Worm (Caenorhabditis elegans) whole organism, L4 larva: ENCODE results near the gene nlp-76.

Experiments used
- D1046.2 ChIP-seq: fragments of 200-800 bp; sonication (Bioruptor generic); IDR thresholded peaks from 2 replicates; pipeline ENCODE4 v1.3.6; 2022; ENCODE audit warnings: missing genetic modification characterization, missing compliant biosample characterization
- F10B5.3 ChIP-seq: sonication (generic microtip); optimal IDR thresholded peaks from 2 replicates; lab custom pipeline; 2016; ENCODE audit warnings: mild to moderate bottlenecking, missing genetic modification characterization, missing compliant biosample characterization
- F49E8.2 ChIP-seq: sonication (generic microtip); optimal IDR thresholded peaks from 2 replicates; lab custom pipeline; 2016; ENCODE audit warnings: missing compliant biosample characterization, mild to moderate bottlenecking, missing genetic modification characterization, borderline replicate concordance
- T20F7.1 ChIP-seq: fragments of 200-800 bp; sonication (Bioruptor generic); optimal IDR thresholded peaks from 2 replicates; lab custom pipeline; 2018; ENCODE audit warnings: mild to moderate bottlenecking, missing genetic modification characterization, missing compliant biosample characterization
- Y48G9A.11 ChIP-seq: fragments of 200-800 bp; sonication (Bioruptor generic); IDR thresholded peaks from 2 replicates; pipeline ENCODE4 v1.3.6; 2022; ENCODE audit warnings: missing genetic modification reagents, missing genetic modification characterization, missing compliant biosample characterization
- Y5F2A.4 ChIP-seq: fragments of 200-800 bp; sonication (Bioruptor generic); optimal IDR thresholded peaks from 2 replicates; lab custom pipeline; 2018; ENCODE audit warnings: mild to moderate bottlenecking, missing genetic modification characterization, missing compliant biosample characterization
- ceh-20 ChIP-seq: fragments of 200-800 bp; sonication (Bioruptor generic); IDR thresholded peaks from 2 replicates; pipeline ENCODE4 v1.3.6; 2022; ENCODE audit warnings: missing genetic modification reagents, missing genetic modification characterization, missing compliant biosample characterization
- ceh-28 ChIP-seq: fragments of 150-350 bp; optimal IDR thresholded peaks from 2 replicates; lab custom pipeline; 2014; ENCODE audit warnings: missing biosample characterization, missing genetic modification reagents, missing genetic modification characterization
- ceh-82 ChIP-seq: sonication (generic microtip); optimal IDR thresholded peaks from 2 replicates; lab custom pipeline; 2017; ENCODE audit warnings: missing biosample characterization, missing genetic modification characterization
- ctbp-1 ChIP-seq: fragments of 200-800 bp; sonication (Bioruptor generic); IDR thresholded peaks from 2 replicates; pipeline ENCODE4 v1.3.6; 2022; ENCODE audit warnings: missing genetic modification reagents, missing genetic modification characterization, missing compliant biosample characterization
- daf-12 ChIP-seq: fragments of 150-350 bp; optimal IDR thresholded peaks from 2 replicates; lab custom pipeline; 2014; ENCODE audit warnings: missing biosample characterization, missing genetic modification reagents, missing genetic modification characterization
- daf-16 ChIP-seq, 3 experiments: sonication (generic microtip); optimal IDR thresholded peaks; 2 replicates each; lab custom pipeline; 2016 to 2017; ENCODE audit warnings: missing genetic modification characterization in 3 of 3, missing genetic modification reagents in 3 of 3, mild to moderate bottlenecking in 2 of 3, missing compliant biosample characterization in 2 of 3, missing biosample characterization in 1 of 3, moderate library complexity in 1 of 3
- daf-8 ChIP-seq: fragments of 200-800 bp; sonication (Bioruptor generic); IDR thresholded peaks from 2 replicates; pipeline ENCODE4 v1.3.6; 2022; ENCODE audit warnings: missing genetic modification characterization, missing compliant biosample characterization
- dmd-6 ChIP-seq: fragments of 200-800 bp; sonication (Bioruptor generic); IDR thresholded peaks from 2 replicates; pipeline ENCODE4 v1.3.6; 2022; ENCODE audit warnings: missing genetic modification reagents, missing genetic modification characterization, missing compliant biosample characterization
- dmd-9 ChIP-seq: fragments of 200-800 bp; sonication (Bioruptor generic); IDR thresholded peaks from 2 replicates; pipeline ENCODE4 v1.3.6; 2022; ENCODE audit warnings: missing genetic modification reagents, missing genetic modification characterization, missing compliant biosample characterization
- dpl-1 ChIP-seq: fragments of 150-350 bp; optimal IDR thresholded peaks from 2 replicates; lab custom pipeline; 2014; ENCODE audit warnings: missing biosample characterization, missing genetic modification reagents, missing genetic modification characterization
- duxl-1 ChIP-seq: sonication (generic microtip); optimal IDR thresholded peaks from 2 replicates; lab custom pipeline; 2016; ENCODE audit warnings: mild to moderate bottlenecking, missing genetic modification characterization, moderate library complexity, missing compliant biosample characterization; ENCODE audit not compliant: poor library complexity
- egl-43 ChIP-seq: fragments of 200-800 bp; sonication (Bioruptor generic); IDR thresholded peaks from 2 replicates; pipeline ENCODE4 v1.3.6; 2022; ENCODE audit warnings: missing genetic modification reagents, missing genetic modification characterization, missing compliant biosample characterization
- hif-1 ChIP-seq, 2 experiments: sonication (generic microtip); optimal IDR thresholded peaks; 2 replicates each; lab custom pipeline; 2016 to 2017; ENCODE audit warnings: missing compliant biosample characterization in 2 of 2, missing genetic modification characterization in 2 of 2, missing genetic modification reagents in 2 of 2, missing genotype in 2 of 2, mild to moderate bottlenecking in 1 of 2
- hlh-11 ChIP-seq: fragments of 200-800 bp; sonication (Bioruptor generic); optimal IDR thresholded peaks from 2 replicates; lab custom pipeline; 2018; ENCODE audit warnings: mild to moderate bottlenecking, missing genetic modification characterization, missing compliant biosample characterization
- hlh-30 ChIP-seq: sonication (generic microtip); optimal IDR thresholded peaks from 2 replicates; lab custom pipeline; 2017; ENCODE audit warnings: antibody characterized with exemption, mild to moderate bottlenecking, missing genetic modification characterization, missing compliant biosample characterization; ENCODE audit not compliant: insufficient read depth
- jun-1 ChIP-seq: fragments of 150-350 bp; optimal IDR thresholded peaks from 2 replicates; lab custom pipeline; 2014; ENCODE audit warnings: missing biosample characterization, missing genetic modification reagents, missing genetic modification characterization
- lin-15B ChIP-seq: fragments of 150-350 bp; sonication (generic microtip); optimal IDR thresholded peaks from 3 replicates; lab custom pipeline; 2014; ENCODE audit warnings: missing biosample characterization, missing genetic modification characterization
- lin-38 ChIP-seq: fragments of 200-800 bp; sonication (Bioruptor generic); IDR thresholded peaks from 2 replicates; pipeline ENCODE4 v1.3.6; 2022; ENCODE audit warnings: missing genetic modification reagents, missing genetic modification characterization, missing compliant biosample characterization
- lir-3 ChIP-seq: sonication (generic microtip); optimal IDR thresholded peaks from 2 replicates; lab custom pipeline; 2016; ENCODE audit warnings: mild to moderate bottlenecking, missing genetic modification characterization, missing compliant biosample characterization
- lsy-2 ChIP-seq, 2 experiments: fragments of 150-350 bp in 1 of 2; sonication (generic microtip) in 1 of 2; optimal IDR thresholded peaks; 2 replicates each; lab custom pipeline; 2014 to 2017; ENCODE audit warnings: missing biosample characterization in 2 of 2, missing genetic modification characterization in 2 of 2
- madf-5 ChIP-seq, 2 experiments: fragments of 200-800 bp; sonication (Bioruptor generic); IDR thresholded peaks; 2 replicates each; pipeline ENCODE4 v1.3.6; 2022; ENCODE audit warnings: missing compliant biosample characterization in 2 of 2, missing genetic modification characterization in 2 of 2
- mdl-1 ChIP-seq, 2 experiments: fragments of 150-350 bp in 1 of 2; sonication (generic microtip) in 1 of 2; optimal IDR thresholded peaks; 2 replicates each; lab custom pipeline; 2014 to 2017; ENCODE audit warnings: missing biosample characterization in 2 of 2, missing genetic modification characterization in 2 of 2
- mxl-3 ChIP-seq: fragments of 200-800 bp; sonication (Bioruptor generic); optimal IDR thresholded peaks from 2 replicates; lab custom pipeline; 2018; ENCODE audit warnings: mild to moderate bottlenecking, missing genetic modification characterization, missing compliant biosample characterization
- nhr-102 ChIP-seq: sonication (generic microtip); optimal IDR thresholded peaks from 2 replicates; lab custom pipeline; 2016; ENCODE audit warnings: mild to moderate bottlenecking, missing genetic modification characterization, moderate library complexity, missing compliant biosample characterization
- nhr-111 ChIP-seq: fragments of 200-800 bp; sonication (Bioruptor generic); optimal IDR thresholded peaks from 2 replicates; lab custom pipeline; 2018; ENCODE audit warnings: mild to moderate bottlenecking, missing genetic modification characterization, missing compliant biosample characterization
- nhr-25 ChIP-seq: sonication (generic microtip); optimal IDR thresholded peaks from 2 replicates; lab custom pipeline; 2017; ENCODE audit warnings: missing genetic modification characterization, mild to moderate bottlenecking, missing compliant biosample characterization, antibody characterized with exemption, moderate library complexity, borderline replicate concordance; ENCODE audit not compliant: insufficient read depth
- nhr-28 ChIP-seq: fragments of 150-350 bp; optimal IDR thresholded peaks from 2 replicates; lab custom pipeline; 2014; ENCODE audit warnings: missing biosample characterization, missing genetic modification characterization
- nhr-42 ChIP-seq: fragments of 200-800 bp; sonication (Bioruptor generic); IDR thresholded peaks from 2 replicates; pipeline ENCODE4 v1.3.6; 2022; ENCODE audit warnings: missing genetic modification characterization, missing compliant biosample characterization
- nhr-48 ChIP-seq: sonication (generic microtip); optimal IDR thresholded peaks from 2 replicates; lab custom pipeline; 2016; ENCODE audit warnings: mild to moderate bottlenecking, missing genetic modification characterization, missing compliant biosample characterization
- nhr-77 ChIP-seq: fragments of 150-350 bp; optimal IDR thresholded peaks from 2 replicates; lab custom pipeline; 2014; ENCODE audit warnings: missing biosample characterization, missing genetic modification characterization
- pha-4 ChIP-seq, 2 experiments: fragments of 150-350 bp in 1 of 2; fragments of 200-800 bp in 1 of 2; sonication (Bioruptor generic) in 1 of 2; IDR thresholded peaks in 1 of 2; optimal IDR thresholded peaks in 1 of 2; 2 replicates each; pipeline versions ENCODE4 v1.3.6 to Lab custom; 2014 to 2022; ENCODE audit warnings: missing genetic modification characterization in 2 of 2, missing genetic modification reagents in 2 of 2, missing biosample characterization in 1 of 2, missing compliant biosample characterization in 1 of 2
- pqm-1 ChIP-seq: sonication (generic microtip); optimal IDR thresholded peaks from 2 replicates; lab custom pipeline; 2017; ENCODE audit warnings: missing biosample characterization, missing genetic modification characterization
- saeg-2 ChIP-seq: fragments of 200-800 bp; sonication (Bioruptor generic); IDR thresholded peaks from 2 replicates; pipeline ENCODE4 v1.3.6; 2022; ENCODE audit warnings: missing genetic modification reagents, missing genetic modification characterization, missing compliant biosample characterization
- sdz-12 ChIP-seq: fragments of 200-800 bp; sonication (Bioruptor generic); optimal IDR thresholded peaks from 2 replicates; lab custom pipeline; 2018; ENCODE audit warnings: mild to moderate bottlenecking, missing genetic modification characterization, missing compliant biosample characterization
- set-16 ChIP-seq: fragments of 200-800 bp; sonication (Bioruptor generic); IDR thresholded peaks from 2 replicates; pipeline ENCODE4 v1.3.6; 2022; ENCODE audit warnings: missing genetic modification reagents, missing genetic modification characterization, missing compliant biosample characterization
- skn-1 ChIP-seq: fragments of 150-350 bp; optimal IDR thresholded peaks from 2 replicates; lab custom pipeline; 2014; ENCODE audit warnings: missing biosample characterization, missing genetic modification characterization
- snpc-1.2 ChIP-seq: fragments of 200-800 bp; sonication (Bioruptor generic); IDR thresholded peaks from 2 replicates; pipeline ENCODE4 v1.3.6; 2022; ENCODE audit warnings: missing genetic modification reagents, missing genetic modification characterization, missing compliant biosample characterization
- spr-1 ChIP-seq: sonication (generic microtip); optimal IDR thresholded peaks from 2 replicates; lab custom pipeline; 2016; ENCODE audit warnings: mild to moderate bottlenecking, missing genetic modification characterization, missing compliant biosample characterization
- tag-97 ChIP-seq: fragments of 200-800 bp; sonication (Bioruptor generic); IDR thresholded peaks from 2 replicates; pipeline ENCODE4 v1.3.6; 2022; ENCODE audit warnings: missing genetic modification characterization, missing compliant biosample characterization
- unc-39 ChIP-seq: sonication (generic microtip); optimal IDR thresholded peaks from 2 replicates; lab custom pipeline; 2017; ENCODE audit warnings: missing biosample characterization, missing genetic modification characterization
- zag-1 ChIP-seq: fragments of 150-350 bp; optimal IDR thresholded peaks from 2 replicates; lab custom pipeline; 2014; ENCODE audit warnings: missing biosample characterization, missing genetic modification characterization
- zfp-2 ChIP-seq: sonication (generic microtip); optimal IDR thresholded peaks from 2 replicates; lab custom pipeline; 2016; ENCODE audit warnings: mild to moderate bottlenecking, missing genetic modification characterization, missing compliant biosample characterization
- zip-11 ChIP-seq: fragments of 200-800 bp; sonication (Bioruptor generic); IDR thresholded peaks from 2 replicates; pipeline ENCODE4 v1.3.6; 2022; ENCODE audit warnings: missing genetic modification characterization, missing compliant biosample characterization
- ztf-11 ChIP-seq: fragments of 150-350 bp; optimal IDR thresholded peaks from 2 replicates; lab custom pipeline; 2014; ENCODE audit warnings: missing biosample characterization, missing genetic modification characterization

Gene nlp-76

ce11 chrX:12663537-12663936, at the start of gene nlp-76:
nlp-76 (minus strand) TSS chrX:12663903.
- TF ChIP-seq nhr-25 (tag; lab: Kevin White, UChicago) (no peak), zip-11 (GFP tag; lab: Robert Waterston, UW) (no peak), ceh-82 (no peak), hlh-30 (tag; lab: Kevin White, UChicago) (peak; percentile 56), nhr-102 (tag; lab: Kevin White, UChicago) (no peak), lin-38 (GFP tag; lab: Robert Waterston, UW) (0 out of 2 replicates have a peak, but pooled peaks have one; percentile 6), snpc-1.2 (GFP tag; lab: Robert Waterston, UW) (no peak), egl-43 (GFP tag; lab: Robert Waterston, UW) (0 out of 2 replicates have a peak, but pooled peaks have one; percentile 52), jun-1 (tag; lab: Kevin White, UChicago) (no peak), Y48G9A.11 (GFP tag; lab: Robert Waterston, UW) (no peak), Y5F2A.4 (no peak), set-16 (GFP tag; lab: Robert Waterston, UW) (no peak), nhr-28 (tag; lab: Kevin White, UChicago) (no peak), mdl-1 (tag; optimal IDR thresholded peaks at IDR 0.05; lab: Kevin White, UChicago) (no peak), pha-4 (GFP tag; IDR thresholded peaks at IDR 0.05; lab: Robert Waterston, UW) (no peak), pha-4 (tag; optimal IDR thresholded peaks at IDR 0.05; lab: Kevin White, UChicago) (no peak), dpl-1 (GFP tag; lab: Kevin White, UChicago) (no peak), zfp-2 (tag; lab: Kevin White, UChicago) (no peak), hif-1 (tag; optimal IDR thresholded peaks at IDR 0.05; lab: Kevin White, UChicago) (no peak), dmd-9 (peak; percentile 41; the same call in 1 of the 2 replicates), lir-3 (tag; lab: Kevin White, UChicago) (no peak), ztf-11 (tag; lab: Kevin White, UChicago) (no peak), daf-16 (GFP tag; optimal IDR thresholded peaks at IDR 0.05; lab: Kevin White, UChicago) (no peak), daf-16 (tag; optimal IDR thresholded peaks at IDR 0.05; lab: Kevin White, UChicago) (peak; percentile 41), dmd-6 (no peak), sdz-12 (GFP tag; lab: Kevin White, UChicago) (peak; percentile 15), nhr-48 (no peak), madf-5 (GFP tag; IDR thresholded peaks at IDR 0.05; lab: Robert Waterston, UW) (no peak), lsy-2 (tag; optimal IDR thresholded peaks at IDR 0.05; lab: Kevin White, UChicago) (peak in 1 of 2 experiments; percentile 37), F10B5.3 (tag; lab: Kevin White, UChicago) (no peak), ceh-20 (no peak), ceh-28 (tag; lab: Kevin White, UChicago) (no peak), unc-39 (tag; lab: Kevin White, UChicago) (no peak), duxl-1 (no peak), tag-97 (GFP tag; lab: Robert Waterston, UW) (no peak), mxl-3 (GFP tag; lab: Kevin White, UChicago) (no peak), zag-1 (tag; lab: Kevin White, UChicago) (no peak), nhr-42 (no peak), nhr-111 (GFP tag; lab: Kevin White, UChicago) (no peak), daf-12 (tag; lab: Kevin White, UChicago) (no peak), spr-1 (no peak), daf-8 (GFP tag; lab: Robert Waterston, UW) (no peak), F49E8.2 (no peak), T20F7.1 (no peak), lin-15B (no peak), D1046.2 (no peak), pqm-1 (tag; lab: Kevin White, UChicago) (no peak), skn-1 (tag; lab: Kevin White, UChicago) (no peak), ctbp-1 (GFP tag; lab: Robert Waterston, UW) (no peak), nhr-77 (tag; lab: Kevin White, UChicago) (no peak), hlh-11 (tag; lab: Kevin White, UChicago) (no peak), saeg-2 (GFP tag; lab: Robert Waterston, UW) (no peak)
